Worm (Caenorhabditis elegans): ENCODE results near the gene sad-1.

Gene sad-1

ce11 chrX:13539701-13540100 lies 39.2 kb upstream of the sad-1 start:
- no peak for TF ChIP-seq pax-3 (tag; optimal IDR thresholded peaks at IDR 0.05)
- TF ChIP-seq elt-3 (tag; optimal IDR thresholded peaks at IDR 0.05), result peak in 5 of 6 experiments; percentile 23 to 93 (median 90)
- no peak for TF ChIP-seq ceh-8 (GFP tag; optimal IDR thresholded peaks at IDR 0.05)
- peak in 1 of 3 experiments; percentile 26 for TF ChIP-seq dpl-1 (GFP tag; optimal IDR thresholded peaks at IDR 0.05)
- TF ChIP-seq alr-1 (tag; optimal IDR thresholded peaks at IDR 0.05; ENCODE audit: borderline replicate concordance), result no peak
- peak; percentile 83 for TF ChIP-seq blmp-1 (tag; optimal IDR thresholded peaks at IDR 0.05)
- peak; percentile 39 for TF ChIP-seq xbp-1 (tag; optimal IDR thresholded peaks at IDR 0.05)
- TF ChIP-seq ama-1 (optimal IDR thresholded peaks at IDR 0.05), result no peak
- no peak for TF ChIP-seq isw-1 (GFP tag; IDR thresholded peaks at IDR 0.05)
- no peak for TF ChIP-seq nhr-84 (tag; optimal IDR thresholded peaks at IDR 0.05)
- TF ChIP-seq nhr-28 (tag; optimal IDR thresholded peaks at IDR 0.05), result no peak
- TF ChIP-seq ztf-11 (tag; optimal IDR thresholded peaks at IDR 0.05), result no peak
- TF ChIP-seq lin-14 (GFP tag; optimal IDR thresholded peaks at IDR 0.05), result peak; percentile 87
- TF ChIP-seq snu-23 (GFP tag; optimal IDR thresholded peaks at IDR 0.05), result peak; percentile 84
- TF ChIP-seq pqm-1 (tag; optimal IDR thresholded peaks at IDR 0.05), result no peak
- no peak for TF ChIP-seq snpc-4 (tag; optimal IDR thresholded peaks at IDR 0.05)
- no peak for TF ChIP-seq lin-15B (tag; optimal IDR thresholded peaks at IDR 0.05)
- peak in 1 of 2 experiments; percentile 72 for TF ChIP-seq lin-35 (GFP tag; optimal IDR thresholded peaks at IDR 0.05)
- TF ChIP-seq aha-1 (tag; optimal IDR thresholded peaks at IDR 0.05), result no peak
- TF ChIP-seq zip-4 (GFP tag; optimal IDR thresholded peaks at IDR 0.05), result no peak
- TF ChIP-seq zag-1 (tag; optimal IDR thresholded peaks at IDR 0.05), result no peak
- peak; percentile 96 for TF ChIP-seq nhr-20 (tag; optimal IDR thresholded peaks at IDR 0.05)
- peak; percentile 43 to 67 for TF ChIP-seq lsy-2 (tag; optimal IDR thresholded peaks at IDR 0.05)
- TF ChIP-seq nhr-237 (tag; optimal IDR thresholded peaks at IDR 0.05), result no peak
- TF ChIP-seq ces-1 (GFP tag; optimal IDR thresholded peaks at IDR 0.05), result no peak
- TF ChIP-seq sox-4 (tag; optimal IDR thresholded peaks at IDR 0.05), result no peak
- no peak for TF ChIP-seq Y116A8C.19 (tag; optimal IDR thresholded peaks at IDR 0.05; ENCODE audit: borderline replicate concordance)
- TF ChIP-seq hlh-4 (tag; optimal IDR thresholded peaks at IDR 0.05), result no peak
- TF ChIP-seq lin-13 (GFP tag; optimal IDR thresholded peaks at IDR 0.05), result no peak
- no peak for TF ChIP-seq vab-15 (tag; optimal IDR thresholded peaks at IDR 0.05)
- peak; percentile 100 for TF ChIP-seq nhr-85 (tag)
- no peak for TF ChIP-seq aly-2 (tag; optimal IDR thresholded peaks at IDR 0.05)
- no peak for TF ChIP-seq nhr-11 (tag; optimal IDR thresholded peaks at IDR 0.05)
- peak; percentile 91 for TF ChIP-seq nhr-19 (GFP tag; conservative IDR thresholded peaks at IDR 0.05)
- no peak for TF ChIP-seq ceh-82 (tag; optimal IDR thresholded peaks at IDR 0.05)
- TF ChIP-seq ceh-88 (GFP tag; IDR thresholded peaks at IDR 0.05), result 0 out of 2 replicates have a peak, but pooled peaks have one; percentile 28
- TF ChIP-seq unc-130 (tag; optimal IDR thresholded peaks at IDR 0.05), result peak; percentile 6
- TF ChIP-seq ets-5 (GFP tag; IDR thresholded peaks at IDR 0.05), result no peak
- no peak for TF ChIP-seq sptf-1 (tag; optimal IDR thresholded peaks at IDR 0.05)
- no peak for TF ChIP-seq ceh-63 (GFP tag; optimal IDR thresholded peaks at IDR 0.05)
- TF ChIP-seq efl-3 (GFP tag; optimal IDR thresholded peaks at IDR 0.05), result peak; percentile 24
- TF ChIP-seq irx-1 (tag; optimal IDR thresholded peaks at IDR 0.05), result peak; percentile 73
- TF ChIP-seq fkh-4 (tag; optimal IDR thresholded peaks at IDR 0.05; ENCODE audit: borderline replicate concordance), result no peak
- peak; percentile 68 for TF ChIP-seq skn-1 (tag; optimal IDR thresholded peaks at IDR 0.05)
- TF ChIP-seq elt-2 (tag; optimal IDR thresholded peaks at IDR 0.05), result no peak
- no peak for TF ChIP-seq mab-9 (GFP tag; IDR thresholded peaks at IDR 0.05)
- TF ChIP-seq unc-30 (tag; optimal IDR thresholded peaks at IDR 0.05), result no peak
- TF ChIP-seq pag-3 (tag; optimal IDR thresholded peaks at IDR 0.05; ENCODE audit: borderline replicate concordance, insufficient read depth), result no peak
- peak; percentile 48 for TF ChIP-seq lir-3 (tag; optimal IDR thresholded peaks at IDR 0.05; ENCODE audit: poor library complexity)
- no peak for TF ChIP-seq C34B4.2 (tag; optimal IDR thresholded peaks at IDR 0.05)
- TF ChIP-seq fkh-10 (GFP tag; optimal IDR thresholded peaks at IDR 0.05), result no peak
- TF ChIP-seq ztf-4 (tag; optimal IDR thresholded peaks at IDR 0.05), result no peak
- TF ChIP-seq nhr-77 (tag; optimal IDR thresholded peaks at IDR 0.05), result no peak
